Fruit fly (Drosophila melanogaster) whole organism, embryonic: ENCODE data around the gene eIF3i.

Experiments
- Atf-2 ChIP-seq: fragments of 200-800 bp; sonication (Bioruptor generic); optimal IDR thresholded peaks from 2 replicates; lab custom pipeline; 2016; ENCODE audit warnings: missing biosample characterization, missing genetic modification characterization
- Bgb ChIP-seq: fragments of 200-800 bp; sonication (Bioruptor generic); IDR thresholded peaks from 2 replicates; pipeline ENCODE4 v1.3.6; 2022; ENCODE audit warnings: missing biosample characterization, missing genetic modification characterization; ENCODE audit not compliant: partially characterized antibody
- Bteb2 ChIP-seq: fragments of 200-800 bp; sonication (Bioruptor generic); optimal IDR thresholded peaks from 2 replicates; lab custom pipeline; 2016; ENCODE audit warnings: missing biosample characterization, missing genetic modification characterization
- CG10321 ChIP-seq: fragments of 200-800 bp; sonication (Bioruptor generic); IDR thresholded peaks from 2 replicates; pipeline ENCODE4 v1.3.6; 2022; ENCODE audit warnings: missing biosample characterization, missing genetic modification characterization
- CG10959 ChIP-seq: fragments of 200-800 bp; sonication (Bioruptor generic); IDR thresholded peaks from 2 replicates; pipeline ENCODE4 v1.3.6; 2022; ENCODE audit warnings: missing biosample characterization, missing genetic modification characterization
- CG11247 ChIP-seq: fragments of 200-800 bp; sonication (Bioruptor generic); IDR thresholded peaks from 2 replicates; pipeline ENCODE4 v1.3.6; 2022; ENCODE audit warnings: missing biosample characterization, missing genetic modification characterization
- CG1602 ChIP-seq: fragments of 200-800 bp; sonication (Bioruptor generic); optimal IDR thresholded peaks from 3 replicates; lab custom pipeline; 2016; ENCODE audit warnings: missing biosample characterization, missing genetic modification characterization
- CG17186 ChIP-seq: fragments of 200-800 bp; sonication (Bioruptor generic); optimal IDR thresholded peaks from 3 replicates; lab custom pipeline; 2017; ENCODE audit warnings: missing biosample characterization, missing genetic modification reagents, missing genetic modification characterization
- CG17361 ChIP-seq: fragments of 200-800 bp; sonication (Bioruptor generic); IDR thresholded peaks from 3 replicates; pipeline ENCODE4 v1.3.6; 2022; ENCODE audit warnings: missing biosample characterization, missing genetic modification characterization
- CG2120 ChIP-seq: fragments of 200-800 bp; sonication (Bioruptor generic); optimal IDR thresholded peaks from 3 replicates; lab custom pipeline; 2016; ENCODE audit warnings: missing biosample characterization, missing genetic modification characterization
- CG42726 ChIP-seq: fragments of 200-800 bp; sonication (Bioruptor generic); IDR thresholded peaks from 2 replicates; pipeline ENCODE4 v1.3.6; 2022; ENCODE audit warnings: missing biosample characterization, missing genetic modification characterization; ENCODE audit not compliant: partially characterized antibody
- CG7271 ChIP-seq: fragments of 200-800 bp; sonication (Bioruptor generic); optimal IDR thresholded peaks from 2 replicates; lab custom pipeline; 2018; ENCODE audit warnings: missing biosample characterization, mild to moderate bottlenecking, missing genetic modification characterization, moderate library complexity
- CG7839 ChIP-seq: fragments of 200-800 bp; sonication (Bioruptor generic); optimal IDR thresholded peaks from 3 replicates; lab custom pipeline; 2018; ENCODE audit warnings: missing biosample characterization, mild to moderate bottlenecking, missing genetic modification characterization, moderate library complexity
- CG8290 ChIP-seq, 3 experiments: fragments of 200-800 bp; sonication (Bioruptor generic); optimal IDR thresholded peaks; 2 replicates each; lab custom pipeline; 2016 to 2019; ENCODE audit warnings: missing biosample characterization in 3 of 3, missing genetic modification characterization in 3 of 3, mild to moderate bottlenecking in 2 of 3, moderate library complexity in 1 of 3
- CG8944 ChIP-seq: fragments of 200-800 bp; sonication (Bioruptor generic); optimal IDR thresholded peaks from 3 replicates; lab custom pipeline; 2016; ENCODE audit warnings: missing biosample characterization, missing genetic modification characterization
- CG9876 ChIP-seq: fragments of 200-800 bp; sonication (Bioruptor generic); optimal IDR thresholded peaks from 2 replicates; lab custom pipeline; 2016; ENCODE audit warnings: missing biosample characterization, missing genetic modification characterization
- Chrac-16 ChIP-seq: fragments of 200-800 bp; sonication (Bioruptor generic); optimal IDR thresholded peaks from 3 replicates; lab custom pipeline; 2016; ENCODE audit warnings: missing biosample characterization, missing genetic modification characterization
- Drgx ChIP-seq: fragments of 200-800 bp; sonication (Bioruptor generic); IDR thresholded peaks from 2 replicates; pipeline ENCODE4 v1.3.6; 2022; ENCODE audit warnings: missing biosample characterization, missing genetic modification characterization
- GATAe ChIP-seq: fragments of 200-800 bp; sonication (Bioruptor generic); conservative IDR thresholded peaks from 2 replicates; pipeline ENCODE4 v1.3.6; 2022; ENCODE audit warnings: missing biosample characterization, missing genetic modification characterization
- Gsc ChIP-seq: fragments of 200-800 bp; sonication (Bioruptor generic); IDR thresholded peaks from 2 replicates; pipeline ENCODE4 v1.3.6; 2022; ENCODE audit warnings: missing biosample characterization, missing genetic modification characterization
- Hr51 ChIP-seq, 2 experiments: fragments of 200-800 bp; sonication (Bioruptor generic); optimal IDR thresholded peaks; 2 replicates in 1 of 2; 3 replicates in 1 of 2; lab custom pipeline; 2016 to 2018; ENCODE audit warnings: missing biosample characterization in 2 of 2, missing genetic modification characterization in 2 of 2, mild to moderate bottlenecking in 1 of 2, moderate library complexity in 1 of 2
- Jarid2 ChIP-seq: fragments of 200-800 bp; sonication (Bioruptor generic); optimal IDR thresholded peaks from 3 replicates; lab custom pipeline; 2017; ENCODE audit warnings: mild to moderate bottlenecking, missing biosample characterization, missing genetic modification reagents, missing genetic modification characterization
- Mes4 ChIP-seq: fragments of 200-800 bp; sonication (Bioruptor generic); optimal IDR thresholded peaks from 2 replicates; lab custom pipeline; 2016; ENCODE audit warnings: missing biosample characterization, missing genetic modification characterization
- Mrtf ChIP-seq: fragments of 200-800 bp; sonication (Bioruptor generic); IDR thresholded peaks from 3 replicates; pipeline ENCODE4 v1.3.6; 2022; ENCODE audit warnings: missing biosample characterization, missing genetic modification characterization
- Pdp1 ChIP-seq, 2 experiments: fragments of 200-800 bp; sonication (Bioruptor generic); optimal IDR thresholded peaks; 3 replicates each; lab custom pipeline; 2016; ENCODE audit warnings: missing biosample characterization in 2 of 2, missing genetic modification characterization in 2 of 2, mild to moderate bottlenecking in 1 of 2, moderate library complexity in 1 of 2
- Side ChIP-seq: fragments of 200-800 bp; sonication (Bioruptor generic); optimal IDR thresholded peaks from 2 replicates; lab custom pipeline; 2016; ENCODE audit warnings: missing biosample characterization, missing genetic modification characterization
- Spps ChIP-seq: fragments of 200-800 bp; sonication (Bioruptor generic); optimal IDR thresholded peaks from 2 replicates; lab custom pipeline; 2018; ENCODE audit warnings: missing biosample characterization, mild to moderate bottlenecking, missing genetic modification characterization
- Stat92E ChIP-seq, 3 experiments: fragments of >200 bp in 2 of 3; fragments of 200-800 bp in 1 of 3; sonication (Bioruptor generic) in 1 of 3; optimal IDR thresholded peaks; 2 replicates each; lab custom pipeline; 2017 to 2019; ENCODE audit warnings: missing biosample characterization in 3 of 3, missing genetic modification characterization in 3 of 3, mild to moderate bottlenecking in 1 of 3, moderate library complexity in 1 of 3
- Xbp1 ChIP-seq: fragments of 200-800 bp; sonication (Bioruptor generic); optimal IDR thresholded peaks from 3 replicates; lab custom pipeline; 2016; ENCODE audit warnings: missing biosample characterization, mild to moderate bottlenecking, missing genetic modification characterization
- caup ChIP-seq: fragments of 200-800 bp; sonication (Bioruptor generic); optimal IDR thresholded peaks from 3 replicates; lab custom pipeline; 2017; ENCODE audit warnings: missing biosample characterization, mild to moderate bottlenecking, missing genetic modification characterization, moderate library complexity; ENCODE audit not compliant: severe bottlenecking
- chm ChIP-seq: fragments of 200-800 bp; sonication (Bioruptor generic); IDR thresholded peaks from 2 replicates; pipeline ENCODE4 v1.3.6; 2022; ENCODE audit warnings: missing biosample characterization, missing genetic modification characterization
- dan ChIP-seq: fragments of 200-800 bp; sonication (Bioruptor generic); IDR thresholded peaks from 2 replicates; pipeline ENCODE4 v1.3.6; 2022; ENCODE audit warnings: missing biosample characterization, missing genetic modification characterization
- dm ChIP-seq: fragments of 200-800 bp; sonication (Bioruptor generic); optimal IDR thresholded peaks from 3 replicates; lab custom pipeline; 2016; ENCODE audit warnings: missing biosample characterization, missing genetic modification characterization
- dmrt99B ChIP-seq: fragments of 200-800 bp; sonication (Bioruptor generic); optimal IDR thresholded peaks from 2 replicates; lab custom pipeline; 2018; ENCODE audit warnings: missing biosample characterization, mild to moderate bottlenecking, missing genetic modification characterization, moderate library complexity
- ems ChIP-seq: fragments of 200-800 bp; sonication (Bioruptor generic); optimal IDR thresholded peaks from 3 replicates; lab custom pipeline; 2016; ENCODE audit warnings: missing biosample characterization, missing genetic modification characterization
- fd96Cb ChIP-seq: fragments of 200-800 bp; sonication (Bioruptor generic); optimal IDR thresholded peaks from 2 replicates; lab custom pipeline; 2018; ENCODE audit warnings: missing biosample characterization, mild to moderate bottlenecking, missing genetic modification characterization, moderate library complexity
- fu2 ChIP-seq: fragments of 200-800 bp; sonication (Bioruptor generic); optimal IDR thresholded peaks from 2 replicates; lab custom pipeline; 2016; ENCODE audit warnings: missing biosample characterization, missing genetic modification characterization
- hkb ChIP-seq, 2 experiments: fragments of 200-800 bp in 1 of 2; fragments of >200 bp in 1 of 2; sonication (Bioruptor generic) in 1 of 2; IDR thresholded peaks in 1 of 2; optimal IDR thresholded peaks in 1 of 2; 2 replicates each; pipeline versions ENCODE4 v1.3.6 to Lab custom; 2017 to 2022; ENCODE audit warnings: missing biosample characterization in 1 of 2, missing genetic modification characterization in 1 of 2
- klu ChIP-seq: fragments of 200-800 bp; sonication (Bioruptor generic); IDR thresholded peaks from 2 replicates; pipeline ENCODE4 v1.3.6; 2022; ENCODE audit warnings: missing biosample characterization, missing genetic modification characterization
- luna ChIP-seq: fragments of 200-800 bp; sonication (Bioruptor generic); optimal IDR thresholded peaks from 2 replicates; lab custom pipeline; 2016; ENCODE audit warnings: missing biosample characterization, missing genetic modification characterization
- oc ChIP-seq: fragments of 200-800 bp; sonication (Bioruptor generic); optimal IDR thresholded peaks from 2 replicates; lab custom pipeline; 2018; ENCODE audit warnings: missing biosample characterization, mild to moderate bottlenecking, missing genetic modification characterization, moderate library complexity
- otp ChIP-seq: fragments of 200-800 bp; sonication (Bioruptor generic); IDR thresholded peaks from 3 replicates; pipeline ENCODE4, ENCODE4 v1.3.6; 2022; ENCODE audit warnings: missing biosample characterization, missing genetic modification characterization
- p53 ChIP-seq: fragments of 200-800 bp; sonication (Bioruptor generic); optimal IDR thresholded peaks from 2 replicates; lab custom pipeline; 2016; ENCODE audit warnings: missing biosample characterization, missing genetic modification characterization
- run ChIP-seq: fragments of 200-800 bp; sonication (Bioruptor generic); optimal IDR thresholded peaks from 3 replicates; lab custom pipeline; 2018; ENCODE audit warnings: missing biosample characterization, mild to moderate bottlenecking, missing genetic modification characterization
- seq ChIP-seq: fragments of 200-800 bp; sonication (Bioruptor generic); IDR thresholded peaks from 2 replicates; pipeline ENCODE4 v1.3.6; 2022; ENCODE audit warnings: missing biosample characterization, missing genetic modification characterization
- vfl ChIP-seq: fragments of 200-800 bp; sonication (Bioruptor generic); optimal IDR thresholded peaks from 2 replicates; lab custom pipeline; 2016; ENCODE audit warnings: missing biosample characterization, missing genetic modification characterization
- z ChIP-seq: fragments of 200-800 bp; sonication (Bioruptor generic); IDR thresholded peaks from 3 replicates; pipeline ENCODE4 v1.3.6; 2022; ENCODE audit warnings: missing biosample characterization, missing genetic modification characterization
- zen2 ChIP-seq: fragments of 200-800 bp; sonication (Bioruptor generic); IDR thresholded peaks from 3 replicates; pipeline ENCODE4 v1.3.6; 2022; ENCODE audit warnings: missing biosample characterization, missing genetic modification characterization; ENCODE audit not compliant: partially characterized antibody

eIF3i gene

DNA sequence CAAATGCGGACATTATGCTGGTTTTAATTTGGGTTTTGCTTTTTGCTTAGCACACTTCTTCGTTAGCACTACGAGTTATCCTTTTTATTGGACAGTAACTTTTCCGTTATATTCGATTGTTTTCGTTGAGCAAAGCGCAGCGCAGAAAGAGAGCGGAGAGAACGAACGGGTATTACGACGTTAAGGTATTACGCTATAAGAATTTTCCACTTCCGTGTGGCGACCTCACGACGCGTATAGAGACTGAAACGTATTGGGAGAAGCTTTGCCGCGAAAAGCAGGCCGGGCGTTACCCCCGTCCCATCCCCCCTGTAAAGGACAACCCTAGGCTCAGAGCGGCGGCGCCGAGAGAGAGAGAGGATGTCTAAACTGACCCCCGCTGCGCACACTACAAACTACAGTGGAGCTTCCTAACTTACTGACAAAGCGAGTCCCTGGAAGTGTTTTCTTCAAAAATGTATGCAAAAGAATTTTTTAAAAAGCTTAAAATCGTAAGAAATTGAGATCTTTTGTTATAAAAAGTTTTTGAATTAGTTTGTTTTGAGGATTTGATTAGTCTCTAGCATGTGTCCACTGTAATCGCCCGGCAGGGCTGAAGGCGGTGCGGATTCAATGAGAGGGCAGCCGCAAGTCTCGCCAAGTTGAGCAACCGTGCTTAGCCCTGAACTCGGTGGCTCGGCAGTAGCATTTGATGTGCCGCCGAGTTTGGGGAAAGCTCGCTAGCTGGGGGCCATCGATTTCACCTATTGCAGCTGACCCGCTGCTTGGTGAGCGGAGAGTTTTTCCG, 37.3 kb upstream of the eIF3i start (continued):
- peak; percentile 90 for TF ChIP-seq Atf-2
- TF ChIP-seq Hr51 (GFP tag; optimal IDR thresholded peaks at IDR 0.05; lab: Kevin White, UChicago): peak; percentile 92 to 93
- peak; percentile 77 for TF ChIP-seq Spps (tag; lab: Kevin White, UChicago)
- peak; percentile 94 for TF ChIP-seq Mrtf
- peak; percentile 24 for TF ChIP-seq CG17186 (GFP tag; lab: Kevin White, UChicago)
- TF ChIP-seq hkb (optimal IDR thresholded peaks at IDR 0.05; lab: Kevin White, UChicago): no peak
- TF ChIP-seq hkb (GFP tag; IDR thresholded peaks at IDR 0.05; lab: Robert Waterston, UW): peak; percentile 97
- peak; percentile 84 for TF ChIP-seq dm
- no peak for TF ChIP-seq Bgb
- TF ChIP-seq caup (GFP tag; lab: Kevin White, UChicago): peak; percentile 97
- peak; percentile 70 for TF ChIP-seq GATAe (GFP tag; lab: Robert Waterston, UW)
- TF ChIP-seq run (tag; lab: Kevin White, UChicago): peak; percentile 84
- peak; percentile 96 for TF ChIP-seq seq (GFP tag; lab: Robert Waterston, UW)
- TF ChIP-seq CG8290 (GFP tag; optimal IDR thresholded peaks at IDR 0.05; lab: Kevin White, UChicago): peak; percentile 77
- TF ChIP-seq CG8290 (tag; optimal IDR thresholded peaks at IDR 0.05; lab: Kevin White, UChicago): peak; percentile 34 to 74
- peak; percentile 65; the same call in 1 of the 2 replicates for TF ChIP-seq CG10321
- TF ChIP-seq fd96Cb: peak; percentile 93
- peak; percentile 92 for TF ChIP-seq klu (GFP tag; lab: Robert Waterston, UW)
- peak; percentile 96 for TF ChIP-seq dmrt99B (tag; lab: Kevin White, UChicago)
- TF ChIP-seq CG11247 (GFP tag; lab: Robert Waterston, UW): peak; percentile 96
- peak; percentile 94 for TF ChIP-seq vfl (GFP tag; lab: Kevin White, UChicago)
- TF ChIP-seq p53 (GFP tag; lab: Kevin White, UChicago): peak; percentile 89
- TF ChIP-seq CG17361 (GFP tag; lab: Robert Waterston, UW): peak; percentile 92
- peak; percentile 92 for TF ChIP-seq CG9876
- peak; percentile 99 for TF ChIP-seq CG2120 (GFP tag; lab: Kevin White, UChicago)
- TF ChIP-seq zen2 (GFP tag; lab: Robert Waterston, UW): no peak
- TF ChIP-seq fu2: peak; percentile 95
- no peak for TF ChIP-seq Stat92E (GFP tag; optimal IDR thresholded peaks at IDR 0.05; lab: Kevin White, UChicago)
- peak; percentile 91 for TF ChIP-seq Mes4
- TF ChIP-seq Xbp1: peak; percentile 96
- TF ChIP-seq CG7271: peak; percentile 75
- TF ChIP-seq chm (GFP tag; lab: Robert Waterston, UW): peak; percentile 94
- TF ChIP-seq Bteb2 (GFP tag; lab: Kevin White, UChicago): peak; percentile 95
- peak; percentile 94 to 96 for TF ChIP-seq Pdp1 (GFP tag; optimal IDR thresholded peaks at IDR 0.05; lab: Kevin White, UChicago)
- peak; percentile 94 for TF ChIP-seq CG8944 (GFP tag; lab: Kevin White, UChicago)
- peak; percentile 91 for TF ChIP-seq Drgx (GFP tag; lab: Robert Waterston, UW)
- TF ChIP-seq CG7839: peak; percentile 95
- peak; percentile 78 for TF ChIP-seq dan (GFP tag; lab: Robert Waterston, UW)
- TF ChIP-seq luna (GFP tag; lab: Kevin White, UChicago): peak; percentile 93
- TF ChIP-seq Jarid2 (GFP tag; lab: Kevin White, UChicago): peak; percentile 61
- peak; percentile 95 for TF ChIP-seq Side
- TF ChIP-seq CG1602 (GFP tag; lab: Kevin White, UChicago): peak; percentile 89
- peak; percentile 90 for TF ChIP-seq Chrac-16 (GFP tag; lab: Kevin White, UChicago)
- TF ChIP-seq Gsc (GFP tag; lab: Robert Waterston, UW): peak; percentile 88
- peak; percentile 94 for TF ChIP-seq oc (tag; lab: Kevin White, UChicago)
- TF ChIP-seq ems: peak; percentile 94
- TF ChIP-seq CG10959 (GFP tag; lab: Robert Waterston, UW): peak; percentile 87
- no peak for TF ChIP-seq CG42726 (GFP tag; lab: Robert Waterston, UW)
- TF ChIP-seq z (GFP tag; lab: Robert Waterston, UW): peak; percentile 56; the same call in 1 of the 3 replicates
- TF ChIP-seq otp (GFP tag; lab: Robert Waterston, UW): peak; percentile 93
